Fruit fly (Drosophila melanogaster): ENCODE results near the gene CG6834.

DNA sequence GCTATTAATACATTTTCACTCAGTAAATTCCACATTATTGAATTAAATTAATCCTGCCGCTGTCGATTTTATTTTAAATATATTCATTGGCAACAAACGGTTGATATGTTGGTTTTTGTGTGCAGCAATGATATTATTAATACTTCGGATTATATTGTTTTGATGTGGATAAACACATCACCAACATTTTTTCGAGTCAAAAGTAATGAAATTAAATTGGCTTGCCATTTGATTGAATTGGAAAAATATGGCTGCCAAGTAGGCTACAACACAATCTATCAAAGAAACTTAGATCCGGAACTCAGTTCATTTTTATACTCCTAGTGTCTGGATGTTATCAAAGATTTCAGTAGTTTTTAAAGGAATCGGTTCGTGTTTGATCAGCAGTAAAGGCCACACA lies 12.4 kb upstream of the CG6834 start, which contains the start of gene CG14718:
- TF ChIP-seq foxo (GFP tag; optimal IDR thresholded peaks at IDR 0.05) (no peak), Abd-B (GFP tag; optimal IDR thresholded peaks at IDR 0.05) (no peak), Dif (GFP tag; optimal IDR thresholded peaks at IDR 0.05; ENCODE audit: partially characterized antibody) (no peak), woc (GFP tag; optimal IDR thresholded peaks at IDR 0.05) (no peak), Hr78 (GFP tag; optimal IDR thresholded peaks at IDR 0.05) (no peak), CG9705 (GFP tag; optimal IDR thresholded peaks at IDR 0.05) (no peak), CG32264 (GFP tag; optimal IDR thresholded peaks at IDR 0.05) (no peak), psq (GFP tag; optimal IDR thresholded peaks at IDR 0.05) (no peak), brk (GFP tag; optimal IDR thresholded peaks at IDR 0.05) (no peak)
